In the genomic region with DNA sequence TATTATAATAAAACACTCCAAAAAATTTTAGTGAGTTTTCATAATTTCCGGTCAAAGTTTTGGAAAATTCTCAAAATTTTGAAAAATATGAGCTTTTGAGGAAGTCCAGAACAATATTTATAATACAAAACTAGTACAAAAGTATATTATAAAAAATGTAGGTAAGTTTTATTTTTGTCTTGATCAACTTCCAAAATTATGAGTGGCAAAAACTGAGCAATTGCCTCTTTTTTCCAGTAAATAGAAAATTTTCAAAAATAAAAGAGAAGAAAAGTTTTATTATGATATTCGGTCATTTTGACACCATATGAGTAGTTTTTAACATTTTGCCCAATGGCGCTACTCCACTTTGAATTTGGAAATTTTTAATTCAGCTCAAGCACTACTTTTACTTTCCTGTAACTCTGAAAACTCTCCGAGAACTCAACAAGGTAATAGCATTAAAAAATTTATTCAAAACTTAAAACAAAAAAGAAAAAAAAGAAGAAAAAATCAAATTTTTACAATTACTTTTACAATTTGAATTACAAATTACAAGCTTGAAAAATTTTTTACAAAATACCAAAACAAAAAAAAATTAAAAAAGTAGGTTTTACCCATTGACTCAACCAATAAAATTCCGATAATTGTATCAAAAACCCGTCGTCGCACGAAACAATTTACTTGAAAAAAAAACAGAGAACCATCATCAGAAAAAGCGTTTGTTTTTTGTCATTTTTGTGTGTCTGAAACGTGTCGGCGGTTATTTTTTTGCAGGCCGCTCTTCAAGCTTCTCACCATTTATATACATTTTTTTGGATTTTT, we compare ENCODE assay signal across 5 worm cellular contexts.
TF ChIP-seq lines count a peak whose summit lies in the region.

No protein-coding gene starts in this region.

TF ChIP-seq in whole organism, L1 larva, 84 proteins besides CTCF, POLR2A, EP300 and RAD21 (continued from another document and continues in another):
- peak; percentile 37 for TF ChIP-seq C04F5.9 (tag; optimal IDR thresholded peaks at IDR 0.05; lab: Kevin White, UChicago)
- no peak for TF ChIP-seq snpc-4 (tag; optimal IDR thresholded peaks at IDR 0.05; lab: Kevin White, UChicago)
- TF ChIP-seq fkh-8 (tag; optimal IDR thresholded peaks at IDR 0.05; lab: Kevin White, UChicago), result no peak
- no peak for TF ChIP-seq dsc-1 (tag; optimal IDR thresholded peaks at IDR 0.05; lab: Kevin White, UChicago)
- peak; percentile 38 for TF ChIP-seq jun-1 (tag; optimal IDR thresholded peaks at IDR 0.05; lab: Kevin White, UChicago)
- TF ChIP-seq tlp-1 (tag; optimal IDR thresholded peaks at IDR 0.05; lab: Kevin White, UChicago), result no peak
- no peak for TF ChIP-seq efl-1 (optimal IDR thresholded peaks at IDR 0.05; lab: Kevin White, UChicago)
- TF ChIP-seq efl-1 (GFP tag; optimal IDR thresholded peaks at IDR 0.05 in 1 of 2; lab: Kevin White, UChicago), result peak in 1 of 2 experiments; percentile 93
- peak; percentile 94 for TF ChIP-seq skn-1 (tag; optimal IDR thresholded peaks at IDR 0.05; lab: Kevin White, UChicago)
- TF ChIP-seq lin-39 (tag; optimal IDR thresholded peaks at IDR 0.05; lab: Kevin White, UChicago), result peak; percentile 53
- TF ChIP-seq unc-98 (GFP tag; IDR thresholded peaks at IDR 0.05; lab: Robert Waterston, UW), result no peak
- TF ChIP-seq unc-62 (GFP tag; optimal IDR thresholded peaks at IDR 0.05; lab: Kevin White, UChicago), result no peak
- TF ChIP-seq ama-1 (optimal IDR thresholded peaks at IDR 0.05; lab: Kevin White, UChicago), result peak; percentile 94
- TF ChIP-seq mep-1 (tag; optimal IDR thresholded peaks at IDR 0.05; lab: Kevin White, UChicago), result peak; percentile 83
- TF ChIP-seq aly-2 (tag; optimal IDR thresholded peaks at IDR 0.05; lab: Kevin White, UChicago), result no peak
- TF ChIP-seq zip-4 (GFP tag; optimal IDR thresholded peaks at IDR 0.05; lab: Kevin White, UChicago), result peak; percentile 47
- TF ChIP-seq ztf-4 (tag; optimal IDR thresholded peaks at IDR 0.05; lab: Kevin White, UChicago), result peak; percentile 59
- peak; percentile 44 for TF ChIP-seq lir-3 (tag; optimal IDR thresholded peaks at IDR 0.05; lab: Kevin White, UChicago; ENCODE audit: poor library complexity)
- no peak for TF ChIP-seq efl-3 (GFP tag; optimal IDR thresholded peaks at IDR 0.05; lab: Kevin White, UChicago)
- no peak for TF ChIP-seq ces-1 (GFP tag; optimal IDR thresholded peaks at IDR 0.05; lab: Kevin White, UChicago)
- peak; percentile 89 for TF ChIP-seq mab-9 (GFP tag; IDR thresholded peaks at IDR 0.05; lab: Robert Waterston, UW)
- peak; percentile 74 for TF ChIP-seq lin-13 (GFP tag; optimal IDR thresholded peaks at IDR 0.05; lab: Kevin White, UChicago)
- no peak for TF ChIP-seq egl-27 (tag; optimal IDR thresholded peaks at IDR 0.05; lab: Kevin White, UChicago)
- TF ChIP-seq nhr-76 (tag; optimal IDR thresholded peaks at IDR 0.05; lab: Kevin White, UChicago), result no peak
- TF ChIP-seq ceh-63 (GFP tag; optimal IDR thresholded peaks at IDR 0.05; lab: Kevin White, UChicago), result no peak

TF ChIP-seq in whole organism, L2 larva, 48 proteins besides CTCF, POLR2A, EP300 and RAD21 (continued from another document):
- peak; percentile 69 for TF ChIP-seq gmeb-1 (tag; optimal IDR thresholded peaks at IDR 0.05; lab: Kevin White, UChicago)
- no peak for TF ChIP-seq nhr-11 (tag; optimal IDR thresholded peaks at IDR 0.05; lab: Kevin White, UChicago)
- no peak for TF ChIP-seq ztf-1 (GFP tag; conservative IDR thresholded peaks at IDR 0.05; lab: Robert Waterston, UW)
- no peak for TF ChIP-seq elt-1 (tag; optimal IDR thresholded peaks at IDR 0.05; lab: Kevin White, UChicago)
- no peak for TF ChIP-seq snpc-4 (tag; optimal IDR thresholded peaks at IDR 0.05; lab: Kevin White, UChicago)
- TF ChIP-seq ztf-11 (tag; optimal IDR thresholded peaks at IDR 0.05; lab: Kevin White, UChicago), result no peak
- no peak for TF ChIP-seq nhr-77 (tag; optimal IDR thresholded peaks at IDR 0.05; lab: Kevin White, UChicago)
- no peak for TF ChIP-seq unc-55 (GFP tag; optimal IDR thresholded peaks at IDR 0.05; lab: Kevin White, UChicago)
- TF ChIP-seq blmp-1 (tag; optimal IDR thresholded peaks at IDR 0.05; lab: Kevin White, UChicago; ENCODE audit: insufficient read depth), result peak; percentile 51
- TF ChIP-seq sma-3 (GFP tag; optimal IDR thresholded peaks at IDR 0.05; lab: Kevin White, UChicago), result peak; percentile 73
- peak in 1 of 2 experiments; percentile 64 for TF ChIP-seq lsy-2 (tag; optimal IDR thresholded peaks at IDR 0.05; lab: Kevin White, UChicago)
- TF ChIP-seq nhr-6 (tag; optimal IDR thresholded peaks at IDR 0.05; lab: Kevin White, UChicago), result no peak
- peak; percentile 30 for TF ChIP-seq sem-4 (tag; optimal IDR thresholded peaks at IDR 0.05; lab: Kevin White, UChicago)
- no peak for TF ChIP-seq lin-39 (tag; optimal IDR thresholded peaks at IDR 0.05; lab: Kevin White, UChicago)
- peak; percentile 58 for TF ChIP-seq C34F6.9 (tag; optimal IDR thresholded peaks at IDR 0.05; lab: Kevin White, UChicago)
- TF ChIP-seq crh-2 (tag; optimal IDR thresholded peaks at IDR 0.05; lab: Kevin White, UChicago), result peak; percentile 57

TF ChIP-seq in whole organism, L3 larva, 47 proteins besides CTCF, POLR2A, EP300 and RAD21 (continued from another document):
- no peak for TF ChIP-seq ceh-9 (tag; optimal IDR thresholded peaks at IDR 0.05; lab: Kevin White, UChicago)
- no peak for TF ChIP-seq nhr-12 (tag; optimal IDR thresholded peaks at IDR 0.05; lab: Kevin White, UChicago)
- TF ChIP-seq pha-4 (tag; optimal IDR thresholded peaks at IDR 0.05; lab: Kevin White, UChicago), result peak; percentile 92
- TF ChIP-seq sea-2 (GFP tag; optimal IDR thresholded peaks at IDR 0.05; lab: Kevin White, UChicago), result no peak
- no peak for TF ChIP-seq daf-12 (tag; optimal IDR thresholded peaks at IDR 0.05; lab: Kevin White, UChicago)
- no peak for TF ChIP-seq hmg-11 (tag; optimal IDR thresholded peaks at IDR 0.05; lab: Kevin White, UChicago)
- TF ChIP-seq elt-2 (tag; optimal IDR thresholded peaks at IDR 0.05; lab: Kevin White, UChicago), result no peak
- peak; percentile 66 for TF ChIP-seq lsy-12 (tag; optimal IDR thresholded peaks at IDR 0.05; lab: Kevin White, UChicago)
- peak; percentile 11 for TF ChIP-seq nhr-23 (tag; optimal IDR thresholded peaks at IDR 0.05; lab: Kevin White, UChicago)
- no peak for TF ChIP-seq fkh-2 (tag; optimal IDR thresholded peaks at IDR 0.05; lab: Kevin White, UChicago)
- no peak for TF ChIP-seq mdl-1 (tag; optimal IDR thresholded peaks at IDR 0.05; lab: Kevin White, UChicago)
- no peak for TF ChIP-seq nhr-67 (tag; optimal IDR thresholded peaks at IDR 0.05; lab: Kevin White, UChicago)
- TF ChIP-seq ceh-16 (tag; optimal IDR thresholded peaks at IDR 0.05; lab: Kevin White, UChicago), result no peak
- peak; percentile 89 for TF ChIP-seq ztf-4 (tag; optimal IDR thresholded peaks at IDR 0.05; lab: Kevin White, UChicago)
- TF ChIP-seq tbx-2 (tag; optimal IDR thresholded peaks at IDR 0.05; lab: Kevin White, UChicago), result no peak
- peak; percentile 28 for TF ChIP-seq ceh-28 (tag; optimal IDR thresholded peaks at IDR 0.05; lab: Kevin White, UChicago)
- TF ChIP-seq egl-27 (tag; optimal IDR thresholded peaks at IDR 0.05; lab: Kevin White, UChicago), result no peak
- TF ChIP-seq unc-62 (GFP tag; optimal IDR thresholded peaks at IDR 0.05; lab: Kevin White, UChicago), result no peak
- no peak for TF ChIP-seq skn-1 (tag; optimal IDR thresholded peaks at IDR 0.05; lab: Kevin White, UChicago)
- TF ChIP-seq mml-1 (tag; optimal IDR thresholded peaks at IDR 0.05; lab: Kevin White, UChicago), result no peak
- peak; percentile 39 for TF ChIP-seq ama-1 (optimal IDR thresholded peaks at IDR 0.05; lab: Kevin White, UChicago)
- TF ChIP-seq ZK546.5 (tag; optimal IDR thresholded peaks at IDR 0.05; lab: Kevin White, UChicago), result no peak
- no peak for TF ChIP-seq egl-5 (tag; optimal IDR thresholded peaks at IDR 0.05; lab: Kevin White, UChicago)
- TF ChIP-seq elt-3 (tag; optimal IDR thresholded peaks at IDR 0.05; lab: Kevin White, UChicago), result no peak
- peak; percentile 5 for TF ChIP-seq nhr-43 (tag; optimal IDR thresholded peaks at IDR 0.05; lab: Kevin White, UChicago; ENCODE audit: poor library complexity, severe bottlenecking)
- no peak for TF ChIP-seq zag-1 (tag; optimal IDR thresholded peaks at IDR 0.05; lab: Kevin White, UChicago)
- no peak for TF ChIP-seq lin-15B (tag; optimal IDR thresholded peaks at IDR 0.05; lab: Kevin White, UChicago)
- no peak for TF ChIP-seq nhr-237 (tag; optimal IDR thresholded peaks at IDR 0.05; lab: Kevin White, UChicago)

TF ChIP-seq in whole organism, L4 larva, 104 proteins besides CTCF, POLR2A, EP300 and RAD21 (continued from another document):
- peak; percentile 17 for TF ChIP-seq nhr-102 (tag; optimal IDR thresholded peaks at IDR 0.05; lab: Kevin White, UChicago)
- TF ChIP-seq duxl-1 (tag; optimal IDR thresholded peaks at IDR 0.05; lab: Kevin White, UChicago; ENCODE audit: poor library complexity), result peak; percentile 32
- peak; percentile 36 to 98 for TF ChIP-seq unc-62 (GFP tag; optimal IDR thresholded peaks at IDR 0.05 in 1 of 2; lab: Kevin White, UChicago)
- TF ChIP-seq unc-62 (tag; optimal IDR thresholded peaks at IDR 0.05; lab: Kevin White, UChicago), result peak; percentile 20
- no peak for TF ChIP-seq ctbp-1 (GFP tag; IDR thresholded peaks at IDR 0.05; lab: Robert Waterston, UW)
- TF ChIP-seq dmd-6 (GFP tag; IDR thresholded peaks at IDR 0.05; lab: Robert Waterston, UW), result peak; percentile 37; the same call in 1 of the 2 replicates
- TF ChIP-seq dmd-9 (GFP tag; IDR thresholded peaks at IDR 0.05; lab: Robert Waterston, UW), result peak; percentile 2; the same call in 1 of the 2 replicates
- 0 out of 2 replicates have a peak, but pooled peaks have one; percentile 8 for TF ChIP-seq ceh-20 (GFP tag; IDR thresholded peaks at IDR 0.05; lab: Robert Waterston, UW)
- TF ChIP-seq nhr-111 (GFP tag; optimal IDR thresholded peaks at IDR 0.05; lab: Kevin White, UChicago), result peak; percentile 52
- no peak for TF ChIP-seq spr-3 (GFP tag; optimal IDR thresholded peaks at IDR 0.05; lab: Kevin White, UChicago)
- peak; percentile 27 to 54 for TF ChIP-seq lsy-2 (tag; optimal IDR thresholded peaks at IDR 0.05; lab: Kevin White, UChicago)
- TF ChIP-seq lin-39 (tag; optimal IDR thresholded peaks at IDR 0.05; lab: Kevin White, UChicago), result peak; percentile 51
- TF ChIP-seq ama-1 (optimal IDR thresholded peaks at IDR 0.05; lab: Kevin White, UChicago), result peak; percentile 56
- peak in 1 of 2 experiments; percentile 65 for TF ChIP-seq hif-1 (tag; optimal IDR thresholded peaks at IDR 0.05; lab: Kevin White, UChicago)
- peak; percentile 88; the same call in 1 of the 2 replicates for TF ChIP-seq Y75B8A.6 (GFP tag; IDR thresholded peaks at IDR 0.05; lab: Robert Waterston, UW)
- peak; percentile 84 for TF ChIP-seq T26A8.4 (GFP tag; IDR thresholded peaks at IDR 0.05; lab: Robert Waterston, UW)
- TF ChIP-seq pha-4 (GFP tag; IDR thresholded peaks at IDR 0.05; lab: Robert Waterston, UW), result peak; percentile 49; the same call in 1 of the 2 replicates
- peak; percentile 86 for TF ChIP-seq pha-4 (tag; optimal IDR thresholded peaks at IDR 0.05; lab: Kevin White, UChicago)
- peak; percentile 65 for TF ChIP-seq dve-1 (tag; optimal IDR thresholded peaks at IDR 0.05; lab: Kevin White, UChicago; ENCODE audit: insufficient read depth)
- peak; percentile 32 for TF ChIP-seq hlh-11 (tag; optimal IDR thresholded peaks at IDR 0.05; lab: Kevin White, UChicago)
- TF ChIP-seq fos-1 (tag; optimal IDR thresholded peaks at IDR 0.05; lab: Kevin White, UChicago), result no peak
- no peak for TF ChIP-seq cey-2 (tag; optimal IDR thresholded peaks at IDR 0.05; lab: Kevin White, UChicago; ENCODE audit: borderline replicate concordance, insufficient read depth)
- TF ChIP-seq ZK337.2 (GFP tag; IDR thresholded peaks at IDR 0.05; lab: Robert Waterston, UW), result no peak
- TF ChIP-seq vab-7 (GFP tag; IDR thresholded peaks at IDR 0.05; lab: Robert Waterston, UW), result 0 out of 2 replicates have a peak, but pooled peaks have one; percentile 3
- TF ChIP-seq sdz-12 (GFP tag; optimal IDR thresholded peaks at IDR 0.05; lab: Kevin White, UChicago), result peak; percentile 82
- TF ChIP-seq snpc-1.2 (GFP tag; IDR thresholded peaks at IDR 0.05; lab: Robert Waterston, UW), result no peak
- TF ChIP-seq gei-8 (GFP tag; optimal IDR thresholded peaks at IDR 0.05; lab: Kevin White, UChicago), result peak; percentile 25
- TF ChIP-seq mep-1 (tag; optimal IDR thresholded peaks at IDR 0.05; lab: Kevin White, UChicago), result peak; percentile 77
- peak; percentile 72 for TF ChIP-seq mdt-29 (GFP tag; IDR thresholded peaks at IDR 0.05; lab: Robert Waterston, UW)
- peak; percentile 87 for TF ChIP-seq aha-1 (tag; lab: Kevin White, UChicago)

TF ChIP-seq in whole organism, young adult, 124 proteins besides CTCF, POLR2A, EP300 and RAD21 (continued from another document and continues in another):
- peak; percentile 94 for TF ChIP-seq Y53G8AR.9 (GFP tag; conservative IDR thresholded peaks at IDR 0.05; lab: Robert Waterston, UW)
- TF ChIP-seq mel-28 (tag; optimal IDR thresholded peaks at IDR 0.05; lab: Kevin White, UChicago; ENCODE audit: borderline replicate concordance), result peak; percentile 92
- TF ChIP-seq D2030.7 (GFP tag; IDR thresholded peaks at IDR 0.05; lab: Robert Waterston, UW), result no peak
- no peak for TF ChIP-seq pha-4 (tag; optimal IDR thresholded peaks at IDR 0.05; lab: Kevin White, UChicago)
- TF ChIP-seq B0261.1 (tag; optimal IDR thresholded peaks at IDR 0.05; lab: Kevin White, UChicago), result peak; percentile 17
- TF ChIP-seq tbp1 (GFP tag; optimal IDR thresholded peaks at IDR 0.05; lab: Kevin White, UChicago), result peak; percentile 24
- TF ChIP-seq dox-1 (GFP tag; IDR thresholded peaks at IDR 0.05; lab: Robert Waterston, UW), result 0 out of 2 replicates have a peak, but pooled peaks have one; percentile 34
- TF ChIP-seq dpl-1 (GFP tag; optimal IDR thresholded peaks at IDR 0.05; lab: Kevin White, UChicago), result no peak
- TF ChIP-seq ztf-18 (tag; optimal IDR thresholded peaks at IDR 0.05; lab: Kevin White, UChicago), result no peak
- no peak for TF ChIP-seq mxl-1 (tag; optimal IDR thresholded peaks at IDR 0.05; lab: Kevin White, UChicago)
- TF ChIP-seq rcor-1 (GFP tag; IDR thresholded peaks at IDR 0.05; lab: Robert Waterston, UW), result peak; percentile 74
- peak; percentile 49 for TF ChIP-seq ekl-4 (GFP tag; IDR thresholded peaks at IDR 0.05; lab: Robert Waterston, UW)
- TF ChIP-seq ceh-27 (GFP tag; optimal IDR thresholded peaks at IDR 0.05; lab: Kevin White, UChicago), result no peak
- peak; percentile 97 for TF ChIP-seq Y79H2A.3 (GFP tag; conservative IDR thresholded peaks at IDR 0.05; lab: Robert Waterston, UW)
- no peak; the same call in 1 of the 2 replicates for TF ChIP-seq hmg-20 (GFP tag; IDR thresholded peaks at IDR 0.05; lab: Robert Waterston, UW)
- no peak for TF ChIP-seq nhr-27 (tag; optimal IDR thresholded peaks at IDR 0.05; lab: Kevin White, UChicago)
- TF ChIP-seq C06A6.2 (GFP tag; conservative IDR thresholded peaks at IDR 0.05; lab: Robert Waterston, UW), result peak; percentile 63
- TF ChIP-seq nfya-2 (GFP tag; IDR thresholded peaks at IDR 0.05; lab: Robert Waterston, UW), result no peak
- no peak for TF ChIP-seq nfya-1 (tag; optimal IDR thresholded peaks at IDR 0.05; lab: Kevin White, UChicago; ENCODE audit: borderline replicate concordance, insufficient read depth)
- no peak for TF ChIP-seq F55B11.4 (tag; optimal IDR thresholded peaks at IDR 0.05; lab: Kevin White, UChicago; ENCODE audit: borderline replicate concordance, insufficient read depth)
- TF ChIP-seq let-607 (tag; optimal IDR thresholded peaks at IDR 0.05; lab: Kevin White, UChicago), result peak in 1 of 2 experiments; percentile 42
- peak; percentile 87; the same call in 1 of the 2 replicates for TF ChIP-seq Y53F4B.3 (GFP tag; IDR thresholded peaks at IDR 0.05; lab: Robert Waterston, UW)
- TF ChIP-seq K12H6.12 (tag; optimal IDR thresholded peaks at IDR 0.05; lab: Kevin White, UChicago), result no peak
- peak; percentile 30 for TF ChIP-seq dpff-1 (tag; optimal IDR thresholded peaks at IDR 0.05; lab: Kevin White, UChicago)
- 0 out of 2 replicates have a peak, but pooled peaks have one; percentile 5 for TF ChIP-seq F33H1.4 (GFP tag; IDR thresholded peaks at IDR 0.05; lab: Robert Waterston, UW)
- TF ChIP-seq ztf-6 (GFP tag; IDR thresholded peaks at IDR 0.05; lab: Robert Waterston, UW), result peak; percentile 47; the same call in 1 of the 2 replicates
- TF ChIP-seq lin-26 (GFP tag; IDR thresholded peaks at IDR 0.05; lab: Robert Waterston, UW), result no peak
- TF ChIP-seq lsl-1 (GFP tag; optimal IDR thresholded peaks at IDR 0.05; lab: Kevin White, UChicago), result peak; percentile 27
- TF ChIP-seq lin-54 (GFP tag; optimal IDR thresholded peaks at IDR 0.05; lab: Kevin White, UChicago), result no peak
- no peak for TF ChIP-seq zfh-2 (GFP tag; conservative IDR thresholded peaks at IDR 0.05; lab: Robert Waterston, UW)
- peak; percentile 6; the same call in 1 of the 2 replicates for TF ChIP-seq B0019.2 (GFP tag; conservative IDR thresholded peaks at IDR 0.05; lab: Robert Waterston, UW)
- no peak for TF ChIP-seq madf-8 (GFP tag; conservative IDR thresholded peaks at IDR 0.05; lab: Robert Waterston, UW)
- TF ChIP-seq aptf-2 (GFP tag; conservative IDR thresholded peaks at IDR 0.05; lab: Robert Waterston, UW), result peak; percentile 85
- no peak for TF ChIP-seq bed-2 (GFP tag; IDR thresholded peaks at IDR 0.05; lab: Robert Waterston, UW)
